Fruit fly (Drosophila melanogaster) whole organism, embryonic: ENCODE measurements around the gene TBC1d7.

Experiments
- CG10462 ChIP-seq: fragments of 200-800 bp; sonication (Bioruptor generic); optimal IDR thresholded peaks from 2 replicates; lab custom pipeline; 2016; ENCODE audit warnings: missing biosample characterization, missing genetic modification characterization
- CG10543 ChIP-seq: fragments of 200-800 bp; sonication (Bioruptor generic); optimal IDR thresholded peaks from 3 replicates; lab custom pipeline; 2017; ENCODE audit warnings: missing biosample characterization, mild to moderate bottlenecking, missing genetic modification characterization, moderate library complexity
- CG10565 ChIP-seq: fragments of 200-800 bp; sonication (Bioruptor generic); optimal IDR thresholded peaks from 3 replicates; lab custom pipeline; 2016; ENCODE audit warnings: missing biosample characterization, mild to moderate bottlenecking, missing genetic modification characterization
- CG11695 ChIP-seq: fragments of 200-800 bp; sonication (Bioruptor generic); IDR thresholded peaks from 3 replicates; pipeline ENCODE4 v1.3.6; 2022; ENCODE audit warnings: missing biosample characterization, missing genetic modification characterization
- CG11696 ChIP-seq: fragments of 200-800 bp; sonication (Bioruptor generic); IDR thresholded peaks from 2 replicates; pipeline ENCODE4 v1.3.6; 2022; ENCODE audit warnings: missing biosample characterization, missing genetic modification characterization
- CG12744 ChIP-seq: fragments of 200-800 bp; sonication (Bioruptor generic); optimal IDR thresholded peaks from 2 replicates; lab custom pipeline; 2016; ENCODE audit warnings: missing biosample characterization, missing genetic modification characterization
- CG13123 ChIP-seq: fragments of 200-800 bp; sonication (Bioruptor generic); optimal IDR thresholded peaks from 2 replicates; lab custom pipeline; 2016; ENCODE audit warnings: missing biosample characterization, missing genetic modification characterization
- CG13894 ChIP-seq: fragments of 200-800 bp; sonication (Bioruptor generic); optimal IDR thresholded peaks from 3 replicates; lab custom pipeline; 2018; ENCODE audit warnings: missing biosample characterization, mild to moderate bottlenecking, missing genetic modification characterization, moderate library complexity
- CG14710 ChIP-seq: fragments of 200-800 bp; sonication (Bioruptor generic); optimal IDR thresholded peaks from 3 replicates; lab custom pipeline; 2019; ENCODE audit warnings: missing biosample characterization, mild to moderate bottlenecking, missing genetic modification characterization, moderate library complexity
- CG14860 ChIP-seq: fragments of 200-800 bp; sonication (Bioruptor generic); IDR thresholded peaks from 3 replicates; pipeline ENCODE4 v1.3.6; 2022; ENCODE audit warnings: missing biosample characterization, missing genetic modification characterization; ENCODE audit not compliant: partially characterized antibody
- CG15514 ChIP-seq: fragments of 200-800 bp; sonication (Bioruptor generic); optimal IDR thresholded peaks from 3 replicates; lab custom pipeline; 2017; ENCODE audit warnings: missing biosample characterization, missing genetic modification characterization, mild to moderate bottlenecking, moderate library complexity, missing genetic modification reagents
- CG16813 ChIP-seq: fragments of 200-800 bp; sonication (Bioruptor generic); IDR thresholded peaks from 3 replicates; pipeline ENCODE4 v1.3.6; 2022; ENCODE audit warnings: missing biosample characterization, missing genetic modification characterization; ENCODE audit not compliant: partially characterized antibody
- CG18011 ChIP-seq: fragments of 200-800 bp; sonication (Bioruptor generic); optimal IDR thresholded peaks from 2 replicates; lab custom pipeline; 2017; ENCODE audit warnings: missing biosample characterization, missing genetic modification characterization, mild to moderate bottlenecking, moderate library complexity, missing genotype
- CG2199 ChIP-seq: fragments of 200-800 bp; sonication (Bioruptor generic); IDR thresholded peaks from 3 replicates; pipeline ENCODE4 v1.3.6; 2022; ENCODE audit warnings: missing biosample characterization, missing genetic modification characterization
- CG33213 ChIP-seq: fragments of 200-800 bp; sonication (Bioruptor generic); optimal IDR thresholded peaks from 3 replicates; lab custom pipeline; 2016; ENCODE audit warnings: missing biosample characterization, missing genetic modification characterization
- CG3995 ChIP-seq: fragments of 200-800 bp; sonication (Bioruptor generic); optimal IDR thresholded peaks from 3 replicates; lab custom pipeline; 2016; ENCODE audit warnings: missing biosample characterization, missing genetic modification characterization
- CG6683 ChIP-seq: fragments of 200-800 bp; sonication (Bioruptor generic); optimal IDR thresholded peaks from 2 replicates; lab custom pipeline; 2017; ENCODE audit warnings: missing biosample characterization, mild to moderate bottlenecking, missing genetic modification characterization, missing genetic modification reagents
- CG6765 ChIP-seq: fragments of 200-800 bp; sonication (Bioruptor generic); optimal IDR thresholded peaks from 3 replicates; lab custom pipeline; 2017; ENCODE audit warnings: missing biosample characterization, mild to moderate bottlenecking, missing genetic modification characterization
- CG9817 ChIP-seq: fragments of 200-800 bp; sonication (Bioruptor generic); optimal IDR thresholded peaks from 2 replicates; lab custom pipeline; 2018; ENCODE audit warnings: missing biosample characterization, mild to moderate bottlenecking, missing genetic modification characterization, moderate library complexity
- Ets65A ChIP-seq: fragments of 200-800 bp; sonication (Bioruptor generic); peaks from one replicate; lab custom pipeline; 2016; ENCODE audit warnings: missing biosample characterization, missing genetic modification characterization
- Fer3 ChIP-seq: fragments of 200-800 bp; sonication (Bioruptor generic); optimal IDR thresholded peaks from 2 replicates; lab custom pipeline; 2018; ENCODE audit warnings: missing biosample characterization, mild to moderate bottlenecking, missing genetic modification characterization, moderate library complexity
- HmgZ ChIP-seq: fragments of 200-800 bp; sonication (Bioruptor generic); optimal IDR thresholded peaks from 2 replicates; lab custom pipeline; 2018; ENCODE audit warnings: missing biosample characterization, mild to moderate bottlenecking, missing genetic modification characterization
- Lim3 ChIP-seq: fragments of 200-800 bp; sonication (Bioruptor generic); IDR thresholded peaks from 2 replicates; pipeline ENCODE4 v1.3.6; 2022; ENCODE audit warnings: missing biosample characterization, missing genetic modification characterization
- Nf-YB ChIP-seq: fragments of 200-800 bp; sonication (Bioruptor generic); optimal IDR thresholded peaks from 3 replicates; lab custom pipeline; 2019; ENCODE audit warnings: missing biosample characterization, mild to moderate bottlenecking, missing genetic modification characterization, moderate library complexity
- abd-A ChIP-seq: fragments of 200-800 bp; sonication (Bioruptor generic); optimal IDR thresholded peaks from 3 replicates; lab custom pipeline; 2019; ENCODE audit warnings: missing biosample characterization, mild to moderate bottlenecking, missing genetic modification characterization, moderate library complexity
- ase ChIP-seq: fragments of 200-800 bp; sonication (Bioruptor generic); IDR thresholded peaks from 3 replicates; pipeline ENCODE4 v1.3.6; 2022; ENCODE audit warnings: missing biosample characterization, missing genetic modification characterization
- ash1 ChIP-seq: fragments of 200-800 bp; sonication (Bioruptor generic); optimal IDR thresholded peaks from 2 replicates; lab custom pipeline; 2018; ENCODE audit warnings: missing biosample characterization, mild to moderate bottlenecking, missing genetic modification characterization
- bcd ChIP-seq: fragments of 200-800 bp; sonication (Bioruptor generic); optimal IDR thresholded peaks from 2 replicates; lab custom pipeline; 2017; ENCODE audit warnings: missing biosample characterization, mild to moderate bottlenecking, missing genetic modification characterization
- bowl ChIP-seq: fragments of 200-800 bp; sonication (Bioruptor generic); IDR thresholded peaks from 2 replicates; pipeline ENCODE4 v1.3.6; 2022; ENCODE audit warnings: missing biosample characterization, missing genetic modification characterization
- cas ChIP-seq: fragments of 200-800 bp; sonication (Bioruptor generic); IDR thresholded peaks from 2 replicates; pipeline ENCODE4 v1.3.6; 2022; ENCODE audit warnings: missing biosample characterization, missing genetic modification characterization
- cato ChIP-seq: fragments of 200-800 bp; sonication (Bioruptor generic); optimal IDR thresholded peaks from 2 replicates; lab custom pipeline; 2016; ENCODE audit warnings: missing biosample characterization, missing genetic modification characterization, borderline replicate concordance
- crp ChIP-seq, 2 experiments: fragments of 200-800 bp; sonication (Bioruptor generic); optimal IDR thresholded peaks; 2 replicates in 1 of 2; 3 replicates in 1 of 2; lab custom pipeline; 2017; ENCODE audit warnings: missing biosample characterization in 2 of 2, missing genetic modification characterization in 2 of 2, mild to moderate bottlenecking in 1 of 2, moderate library complexity in 1 of 2
- exex ChIP-seq: fragments of 200-800 bp; sonication (Bioruptor generic); optimal IDR thresholded peaks from 4 replicates; lab custom pipeline; 2018; ENCODE audit warnings: missing biosample characterization, mild to moderate bottlenecking, missing genetic modification characterization, moderate library complexity
- gcm2 ChIP-seq: fragments of 200-800 bp; sonication (Bioruptor generic); optimal IDR thresholded peaks from 2 replicates; lab custom pipeline; 2016; ENCODE audit warnings: missing biosample characterization, missing genetic modification characterization
- gt ChIP-seq: fragments of 200-800 bp; sonication (Bioruptor generic); IDR thresholded peaks from 2 replicates; pipeline ENCODE4 v1.3.6; 2022; ENCODE audit warnings: missing biosample characterization, missing genetic modification characterization
- ham ChIP-seq: fragments of 200-800 bp; sonication (Bioruptor generic); IDR thresholded peaks from 2 replicates; pipeline ENCODE4 v1.3.6; 2022; ENCODE audit warnings: missing biosample characterization, missing genetic modification characterization
- her ChIP-seq: fragments of 200-800 bp; sonication (Bioruptor generic); optimal IDR thresholded peaks from 2 replicates; lab custom pipeline; 2016; ENCODE audit warnings: missing biosample characterization, missing genetic modification characterization
- hth ChIP-seq: fragments of >200 bp; optimal IDR thresholded peaks from 2 replicates; lab custom pipeline; 2017; ENCODE audit warnings: inconsistent platforms
- jigr1 ChIP-seq: fragments of 200-800 bp; sonication (Bioruptor generic); IDR thresholded peaks from 3 replicates; pipeline ENCODE4 v1.3.6; 2022; ENCODE audit warnings: missing biosample characterization, missing genetic modification characterization
- nom ChIP-seq: fragments of 200-800 bp; sonication (Bioruptor generic); optimal IDR thresholded peaks from 2 replicates; lab custom pipeline; 2017; ENCODE audit warnings: missing biosample characterization, missing genetic modification characterization, mild to moderate bottlenecking, moderate library complexity, missing genetic modification reagents
- odd ChIP-seq: fragments of 200-800 bp; sonication (Bioruptor generic); optimal IDR thresholded peaks from 2 replicates; lab custom pipeline; 2017; ENCODE audit warnings: missing biosample characterization, mild to moderate bottlenecking, missing genetic modification characterization
- org-1 ChIP-seq: fragments of 200-800 bp; sonication (Bioruptor generic); optimal IDR thresholded peaks from 2 replicates; lab custom pipeline; 2017; ENCODE audit warnings: missing biosample characterization, missing genetic modification characterization
- pfk ChIP-seq: fragments of 200-800 bp; sonication (Bioruptor generic); optimal IDR thresholded peaks from 2 replicates; lab custom pipeline; 2018; ENCODE audit warnings: missing biosample characterization, mild to moderate bottlenecking, missing genetic modification characterization, moderate library complexity
- phol ChIP-seq: fragments of 200-800 bp; sonication (Bioruptor generic); optimal IDR thresholded peaks from 3 replicates; lab custom pipeline; 2018; ENCODE audit warnings: missing biosample characterization, mild to moderate bottlenecking, missing genetic modification characterization, moderate library complexity
- row ChIP-seq: fragments of 200-800 bp; sonication (Bioruptor generic); IDR thresholded peaks from 3 replicates; pipeline ENCODE4 v1.3.6; 2022; ENCODE audit warnings: missing biosample characterization, missing genetic modification characterization
- tgo ChIP-seq: fragments of 200-800 bp; sonication (Bioruptor generic); IDR thresholded peaks from 3 replicates; pipeline ENCODE4 v1.3.6; 2022; ENCODE audit warnings: missing biosample characterization, missing genetic modification characterization
- trem ChIP-seq: fragments of 200-800 bp; optimal IDR thresholded peaks from 3 replicates; lab custom pipeline; 2019; ENCODE audit warnings: missing biosample characterization, mild to moderate bottlenecking, missing genetic modification characterization, moderate library complexity
- trh ChIP-seq: fragments of 200-800 bp; sonication (Bioruptor generic); optimal IDR thresholded peaks from 2 replicates; lab custom pipeline; 2016; ENCODE audit warnings: missing biosample characterization, missing genetic modification characterization
- tx ChIP-seq: fragments of 200-800 bp; sonication (Bioruptor generic); optimal IDR thresholded peaks from 2 replicates; lab custom pipeline; 2016; ENCODE audit warnings: missing biosample characterization, missing genetic modification characterization
- yki ChIP-seq: fragments of >200 bp; optimal IDR thresholded peaks from 3 replicates; lab custom pipeline; 2018

TBC1d7 gene

dm6 chr3R:24161173-24161811 is at the start of gene TBC1d7, which contains the start of gene Myo95E (continued):
- peak; percentile 67 for TF ChIP-seq org-1 (GFP tag; lab: Kevin White, UChicago)
- peak; percentile 83 for TF ChIP-seq CG9817
- peak; percentile 72 for TF ChIP-seq gt (GFP tag; lab: Robert Waterston, UW)
- peak; percentile 7 for TF ChIP-seq tx
- TF ChIP-seq CG2199 (GFP tag; lab: Robert Waterston, UW): peak; percentile 89; the same call in 2 of the 3 replicates
- peak; percentile 70 for TF ChIP-seq Nf-YB (GFP tag; lab: Kevin White, UChicago)
- TF ChIP-seq phol (tag; lab: Kevin White, UChicago): peak; percentile 92
- TF ChIP-seq her (GFP tag; lab: Kevin White, UChicago): no peak
- TF ChIP-seq trem (tag; lab: Kevin White, UChicago): peak; percentile 90
- TF ChIP-seq ase: peak; percentile 75
- TF ChIP-seq CG13123 (GFP tag; lab: Kevin White, UChicago): peak; percentile 70
- TF ChIP-seq CG10543 (GFP tag; lab: Kevin White, UChicago): no peak
- peak; percentile 40 for TF ChIP-seq CG10462 (GFP tag; lab: Kevin White, UChicago)
- peak; percentile 72 for TF ChIP-seq CG11696 (GFP tag; lab: Robert Waterston, UW)
- peak in 1 of 2 experiments; percentile 53 for TF ChIP-seq crp (GFP tag; optimal IDR thresholded peaks at IDR 0.05; lab: Kevin White, UChicago)
- no peak for TF ChIP-seq CG13894 (tag; lab: Kevin White, UChicago)
- TF ChIP-seq pfk: no peak
- peak; percentile 93 for TF ChIP-seq CG11695 (GFP tag; lab: Robert Waterston, UW)
- TF ChIP-seq CG18011 (GFP tag; lab: Kevin White, UChicago): peak; percentile 55
- peak; percentile 48 for TF ChIP-seq nom
- peak; percentile 86 for TF ChIP-seq Fer3 (tag; lab: Kevin White, UChicago)
- peak; percentile 88 for TF ChIP-seq bcd (GFP tag; lab: Kevin White, UChicago)
- peak; percentile 53 for TF ChIP-seq exex (tag; lab: Kevin White, UChicago)
- no peak for TF ChIP-seq abd-A (tag; lab: Kevin White, UChicago)
- TF ChIP-seq yki (lab: Kevin White, UChicago): no peak
- TF ChIP-seq odd (GFP tag; lab: Kevin White, UChicago): no peak
- peak; percentile 84 for TF ChIP-seq jigr1
- TF ChIP-seq CG16813 (GFP tag; lab: Robert Waterston, UW): peak; percentile 75
- TF ChIP-seq hth (lab: Kevin White, UChicago): no peak
- peak; percentile 69; the same call in 1 of the 2 replicates for TF ChIP-seq cas
- no peak for TF ChIP-seq CG10565 (GFP tag; lab: Kevin White, UChicago)
- TF ChIP-seq ham (GFP tag; lab: Robert Waterston, UW): no peak
- TF ChIP-seq CG12744: no peak
- TF ChIP-seq cato (GFP tag; lab: Kevin White, UChicago): peak; percentile 60
- TF ChIP-seq CG15514: peak; percentile 82
- peak; percentile 77 for TF ChIP-seq Ets65A
- no peak for TF ChIP-seq gcm2
- peak; percentile 85 for TF ChIP-seq HmgZ (tag; lab: Kevin White, UChicago)
- peak; percentile 85 for TF ChIP-seq Lim3
- TF ChIP-seq CG33213: peak; percentile 47
- TF ChIP-seq CG14710: peak; percentile 90
- TF ChIP-seq tgo (GFP tag; lab: Robert Waterston, UW): peak; percentile 97
- TF ChIP-seq CG3995 (GFP tag; lab: Kevin White, UChicago): peak; percentile 70
- peak; percentile 55; the same call in 2 of the 3 replicates for TF ChIP-seq CG14860 (GFP tag; lab: Robert Waterston, UW)
- peak; percentile 71 for TF ChIP-seq trh (GFP tag; lab: Kevin White, UChicago)
- peak; percentile 58 for TF ChIP-seq CG6683 (GFP tag; lab: Kevin White, UChicago)
- peak; percentile 99 for TF ChIP-seq row (GFP tag; lab: Robert Waterston, UW)
- peak; percentile 10 for TF ChIP-seq CG6765
- TF ChIP-seq bowl (GFP tag; lab: Robert Waterston, UW): peak; percentile 79
- no peak for TF ChIP-seq ash1
